Fruit fly (Drosophila melanogaster) whole organism, embryonic: ENCODE measurements around the gene ohgt.

Source experiments
- CG10209 ChIP-seq: fragments of 200-800 bp; sonication (Bioruptor generic); optimal IDR thresholded peaks from 3 replicates; lab custom pipeline; 2017; ENCODE audit warnings: missing biosample characterization, mild to moderate bottlenecking, missing genetic modification characterization, missing genetic modification reagents
- CG10267 ChIP-seq: fragments of 200-800 bp; sonication (Bioruptor generic); optimal IDR thresholded peaks from 2 replicates; lab custom pipeline; 2018; ENCODE audit warnings: missing biosample characterization, mild to moderate bottlenecking, missing genetic modification characterization, moderate library complexity
- CG10565 ChIP-seq: fragments of 200-800 bp; sonication (Bioruptor generic); optimal IDR thresholded peaks from 3 replicates; lab custom pipeline; 2016; ENCODE audit warnings: missing biosample characterization, mild to moderate bottlenecking, missing genetic modification characterization
- CG10979 ChIP-seq: fragments of 200-800 bp; sonication (Bioruptor generic); optimal IDR thresholded peaks from 2 replicates; lab custom pipeline; 2018; ENCODE audit warnings: missing biosample characterization, mild to moderate bottlenecking, missing genetic modification characterization, moderate library complexity
- CG11247 ChIP-seq: fragments of 200-800 bp; sonication (Bioruptor generic); IDR thresholded peaks from 2 replicates; pipeline ENCODE4 v1.3.6; 2022; ENCODE audit warnings: missing biosample characterization, missing genetic modification characterization
- CG12071 ChIP-seq: fragments of 200-800 bp; sonication (Bioruptor generic); optimal IDR thresholded peaks from 3 replicates; lab custom pipeline; 2018; ENCODE audit warnings: missing biosample characterization, mild to moderate bottlenecking, missing genetic modification characterization
- CG13296 ChIP-seq: fragments of 200-800 bp; sonication (Bioruptor generic); optimal IDR thresholded peaks from 3 replicates; lab custom pipeline; 2018; ENCODE audit warnings: missing biosample characterization, mild to moderate bottlenecking, missing genetic modification characterization
- CG13775 ChIP-seq: fragments of 200-800 bp; sonication (Bioruptor generic); optimal IDR thresholded peaks from 3 replicates; lab custom pipeline; 2017; ENCODE audit warnings: missing biosample characterization, mild to moderate bottlenecking, missing genetic modification characterization
- CG14860 ChIP-seq: fragments of 200-800 bp; sonication (Bioruptor generic); IDR thresholded peaks from 3 replicates; pipeline ENCODE4 v1.3.6; 2022; ENCODE audit warnings: missing biosample characterization, missing genetic modification characterization; ENCODE audit not compliant: partially characterized antibody
- CG17829 ChIP-seq: fragments of 200-800 bp; optimal IDR thresholded peaks from 2 replicates; lab custom pipeline; 2019; ENCODE audit warnings: missing biosample characterization, mild to moderate bottlenecking, missing genetic modification characterization, moderate library complexity
- CG18599 ChIP-seq: fragments of 200-800 bp; sonication (Bioruptor generic); optimal IDR thresholded peaks from 3 replicates; lab custom pipeline; 2017; ENCODE audit warnings: missing biosample characterization, missing genetic modification characterization, mild to moderate bottlenecking, moderate library complexity, missing genetic modification reagents
- CG2129 ChIP-seq: fragments of 200-800 bp; sonication (Bioruptor generic); IDR thresholded peaks from 2 replicates; pipeline ENCODE4 v1.3.6; 2022; ENCODE audit warnings: missing biosample characterization, missing genetic modification characterization; ENCODE audit not compliant: partially characterized antibody
- CG2889 ChIP-seq: fragments of 200-800 bp; sonication (Bioruptor generic); IDR thresholded peaks from 3 replicates; pipeline ENCODE4 v1.3.6; 2022; ENCODE audit warnings: missing biosample characterization, missing genetic modification characterization
- CG33213 ChIP-seq: fragments of 200-800 bp; sonication (Bioruptor generic); optimal IDR thresholded peaks from 3 replicates; lab custom pipeline; 2016; ENCODE audit warnings: missing biosample characterization, missing genetic modification characterization
- CG4730 ChIP-seq: fragments of 200-800 bp; sonication (Bioruptor generic); IDR thresholded peaks from 2 replicates; pipeline ENCODE4 v1.3.6; 2022; ENCODE audit warnings: missing biosample characterization, missing genetic modification characterization
- CG5180 ChIP-seq: fragments of 200-800 bp; sonication (Bioruptor generic); optimal IDR thresholded peaks from 3 replicates; lab custom pipeline; 2017; ENCODE audit warnings: missing biosample characterization, missing genetic modification characterization, mild to moderate bottlenecking, moderate library complexity, missing genetic modification reagents
- CG5953 ChIP-seq: fragments of 200-800 bp; sonication (Bioruptor generic); IDR thresholded peaks from 2 replicates; pipeline ENCODE4 v1.3.6; 2022; ENCODE audit warnings: missing biosample characterization, missing genetic modification characterization
- CG6689 ChIP-seq: fragments of 200-800 bp; sonication (Bioruptor generic); IDR thresholded peaks from 2 replicates; pipeline ENCODE4 v1.3.6; 2022; ENCODE audit warnings: missing biosample characterization, missing genetic modification characterization
- CG6791 ChIP-seq: fragments of 200-800 bp; sonication (Bioruptor generic); IDR thresholded peaks from 3 replicates; pipeline ENCODE4 v1.3.6; 2022; ENCODE audit warnings: missing biosample characterization, missing genetic modification characterization; ENCODE audit not compliant: partially characterized antibody
- Dll ChIP-seq: fragments of 200-800 bp; sonication (Bioruptor generic); IDR thresholded peaks from 4 replicates; pipeline ENCODE4 v1.3.6; 2022; ENCODE audit warnings: missing biosample characterization, missing genetic modification characterization; ENCODE audit not compliant: partially characterized antibody
- Dref ChIP-seq: fragments of 200-800 bp; sonication (Bioruptor generic); IDR thresholded peaks from 2 replicates; pipeline ENCODE4 v1.3.6; 2022; ENCODE audit warnings: missing biosample characterization, missing genetic modification characterization
- Eip74EF ChIP-seq, 2 experiments: fragments of 200-800 bp in 1 of 2; fragments of >200 bp in 1 of 2; sonication (Bioruptor generic) in 1 of 2; optimal IDR thresholded peaks; 2 replicates each; lab custom pipeline; 2017 to 2019; ENCODE audit warnings: missing biosample characterization in 2 of 2, missing genetic modification characterization in 2 of 2, mild to moderate bottlenecking in 1 of 2, moderate library complexity in 1 of 2
- Fer1 ChIP-seq: fragments of 200-800 bp; sonication (Bioruptor generic); optimal IDR thresholded peaks from 2 replicates; lab custom pipeline; 2017; ENCODE audit warnings: missing biosample characterization, mild to moderate bottlenecking, missing genetic modification characterization
- HLH3B ChIP-seq: fragments of 200-800 bp; sonication (Bioruptor generic); IDR thresholded peaks from 2 replicates; pipeline ENCODE4 v1.3.6; 2022; ENCODE audit warnings: missing biosample characterization, missing genetic modification characterization
- Nf-YB ChIP-seq: fragments of 200-800 bp; sonication (Bioruptor generic); optimal IDR thresholded peaks from 3 replicates; lab custom pipeline; 2019; ENCODE audit warnings: missing biosample characterization, mild to moderate bottlenecking, missing genetic modification characterization, moderate library complexity
- Six4 ChIP-seq: fragments of 200-800 bp; sonication (Bioruptor generic); optimal IDR thresholded peaks from 2 replicates; lab custom pipeline; 2016; ENCODE audit warnings: missing biosample characterization, missing genetic modification characterization
- Stat92E ChIP-seq, 3 experiments: fragments of >200 bp in 2 of 3; fragments of 200-800 bp in 1 of 3; sonication (Bioruptor generic) in 1 of 3; optimal IDR thresholded peaks; 2 replicates each; lab custom pipeline; 2017 to 2019; ENCODE audit warnings: missing biosample characterization in 3 of 3, missing genetic modification characterization in 3 of 3, mild to moderate bottlenecking in 1 of 3, moderate library complexity in 1 of 3
- dimm ChIP-seq: fragments of 200-800 bp; sonication (Bioruptor generic); IDR thresholded peaks from 2 replicates; pipeline ENCODE4 v1.3.6; 2022; ENCODE audit warnings: missing biosample characterization, missing genetic modification characterization
- fd102C ChIP-seq: fragments of 200-800 bp; sonication (Bioruptor generic); optimal IDR thresholded peaks from 2 replicates; lab custom pipeline; 2018; ENCODE audit warnings: missing biosample characterization, mild to moderate bottlenecking, missing genetic modification characterization, moderate library complexity
- gcm2 ChIP-seq: fragments of 200-800 bp; sonication (Bioruptor generic); optimal IDR thresholded peaks from 2 replicates; lab custom pipeline; 2016; ENCODE audit warnings: missing biosample characterization, missing genetic modification characterization
- grn ChIP-seq: fragments of 200-800 bp; sonication (Bioruptor generic); optimal IDR thresholded peaks from 3 replicates; lab custom pipeline; 2017; ENCODE audit warnings: missing biosample characterization, missing genetic modification characterization
- insv ChIP-seq, 2 experiments: fragments of 200-800 bp; sonication (Bioruptor generic); optimal IDR thresholded peaks; 3 replicates each; lab custom pipeline; 2016 to 2018; ENCODE audit warnings: missing biosample characterization in 2 of 2, missing genetic modification characterization in 2 of 2
- jigr1 ChIP-seq: fragments of 200-800 bp; sonication (Bioruptor generic); IDR thresholded peaks from 3 replicates; pipeline ENCODE4 v1.3.6; 2022; ENCODE audit warnings: missing biosample characterization, missing genetic modification characterization
- kni ChIP-seq: fragments of 200-800 bp; sonication (Bioruptor generic); optimal IDR thresholded peaks from 3 replicates; lab custom pipeline; 2017; ENCODE audit warnings: mild to moderate bottlenecking, missing biosample characterization, missing genetic modification reagents, missing genetic modification characterization
- knrl ChIP-seq: fragments of 200-800 bp; sonication (Bioruptor generic); IDR thresholded peaks from 3 replicates; pipeline ENCODE4 v1.3.6; 2022; ENCODE audit warnings: missing biosample characterization, missing genetic modification characterization; ENCODE audit not compliant: partially characterized antibody
- lbe ChIP-seq: fragments of 200-800 bp; sonication (Bioruptor generic); optimal IDR thresholded peaks from 2 replicates; lab custom pipeline; 2016; ENCODE audit warnings: missing biosample characterization, mild to moderate bottlenecking, missing genetic modification characterization
- lov ChIP-seq, 2 experiments: fragments of 200-800 bp in 1 of 2; fragments of >200 bp in 1 of 2; sonication (Bioruptor generic) in 1 of 2; IDR thresholded peaks in 1 of 2; optimal IDR thresholded peaks in 1 of 2; 2 replicates in 1 of 2; 3 replicates in 1 of 2; pipeline versions ENCODE4 v1.3.6 to Lab custom; 2017 to 2022; ENCODE audit warnings: missing biosample characterization in 1 of 2, missing genetic modification characterization in 1 of 2
- nau ChIP-seq: fragments of 200-800 bp; sonication (Bioruptor generic); optimal IDR thresholded peaks from 3 replicates; lab custom pipeline; 2017; ENCODE audit warnings: missing biosample characterization, mild to moderate bottlenecking, missing genetic modification characterization, missing genetic modification reagents
- nmo ChIP-seq: fragments of 200-800 bp; sonication (Bioruptor generic); optimal IDR thresholded peaks from 2 replicates; lab custom pipeline; 2018; ENCODE audit warnings: missing biosample characterization, mild to moderate bottlenecking, missing genetic modification characterization, moderate library complexity
- pho ChIP-seq: fragments of 200-800 bp; sonication (Bioruptor generic); optimal IDR thresholded peaks from 2 replicates; lab custom pipeline; 2016; ENCODE audit warnings: missing biosample characterization, missing genetic modification characterization
- ro ChIP-seq: fragments of 200-800 bp; sonication (Bioruptor generic); IDR thresholded peaks from 2 replicates; pipeline ENCODE4 v1.3.6; 2022; ENCODE audit warnings: missing biosample characterization, missing genetic modification characterization
- sd ChIP-seq: fragments of 200-800 bp; sonication (Bioruptor generic); optimal IDR thresholded peaks from 3 replicates; lab custom pipeline; 2018; ENCODE audit warnings: missing biosample characterization, mild to moderate bottlenecking, missing genetic modification characterization, moderate library complexity
- tgo ChIP-seq: fragments of 200-800 bp; sonication (Bioruptor generic); IDR thresholded peaks from 3 replicates; pipeline ENCODE4 v1.3.6; 2022; ENCODE audit warnings: missing biosample characterization, missing genetic modification characterization
- tin ChIP-seq: fragments of 200-800 bp; sonication (Bioruptor generic); optimal IDR thresholded peaks from 3 replicates; lab custom pipeline; 2016; ENCODE audit warnings: missing biosample characterization, missing genetic modification characterization
- tll ChIP-seq, 2 experiments: fragments of 200-800 bp in 1 of 2; fragments of >200 bp in 1 of 2; sonication (Bioruptor generic) in 1 of 2; optimal IDR thresholded peaks; 2 replicates each; lab custom pipeline; 2017 to 2019; ENCODE audit warnings: missing biosample characterization in 2 of 2, missing genetic modification characterization in 2 of 2, mild to moderate bottlenecking in 1 of 2, moderate library complexity in 1 of 2
- usp ChIP-seq: fragments of >200 bp; optimal IDR thresholded peaks from 2 replicates; lab custom pipeline; 2017; ENCODE audit warnings: missing biosample characterization, missing genetic modification characterization
- zfh2 ChIP-seq: fragments of 200-800 bp; sonication (Bioruptor generic); optimal IDR thresholded peaks from 2 replicates; lab custom pipeline; 2016; ENCODE audit warnings: missing biosample characterization, missing genetic modification characterization

ohgt gene

DNA sequence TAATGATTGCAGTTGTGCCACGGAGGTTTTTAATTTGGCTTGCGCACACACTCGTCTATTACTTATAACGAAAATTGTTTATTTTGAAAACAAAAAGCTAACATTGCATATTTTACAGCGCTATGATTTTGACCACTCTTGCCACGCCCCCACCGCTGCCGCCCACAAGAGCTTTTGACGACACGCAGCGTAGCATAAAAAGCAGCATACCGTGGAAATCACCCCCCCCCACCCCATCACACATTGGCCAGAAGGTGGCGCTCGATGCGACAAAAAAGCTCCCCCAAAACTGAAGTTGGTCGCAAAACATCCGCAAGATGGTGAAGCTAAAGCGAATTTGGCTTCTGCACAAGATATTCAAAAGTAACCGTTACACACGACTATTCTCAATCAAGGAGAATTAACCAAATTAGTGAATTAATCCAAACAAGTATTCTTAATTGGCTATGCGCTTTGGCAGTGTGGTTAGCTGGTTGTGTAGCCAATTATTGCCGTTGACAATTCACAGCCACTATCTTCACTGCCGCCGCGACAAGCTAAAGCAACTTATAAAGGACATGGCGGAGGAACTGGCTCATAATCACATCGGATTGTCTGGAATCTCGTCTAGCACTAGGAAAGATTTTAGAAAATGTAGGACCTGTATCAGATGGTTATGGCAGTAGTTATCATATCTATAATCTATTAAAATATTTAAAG is 51.6 kb downstream of the ohgt start (continued):
- TF ChIP-seq insv (GFP tag; optimal IDR thresholded peaks at IDR 0.05; lab: Kevin White, UChicago) (no peak), tgo (GFP tag; lab: Robert Waterston, UW) (peak; percentile 43; the same call in 1 of the 3 replicates), lbe (GFP tag; lab: Kevin White, UChicago) (no peak), CG10565 (GFP tag; lab: Kevin White, UChicago) (no peak), Stat92E (GFP tag; optimal IDR thresholded peaks at IDR 0.05; lab: Kevin White, UChicago) (no peak), fd102C (GFP tag; lab: Kevin White, UChicago) (no peak), knrl (no peak; the same call in 2 of the 3 replicates), CG10979 (no peak), CG11247 (GFP tag; lab: Robert Waterston, UW) (peak; percentile 64), tll (GFP tag; optimal IDR thresholded peaks at IDR 0.05; lab: Kevin White, UChicago) (no peak), dimm (GFP tag; lab: Robert Waterston, UW) (no peak), CG2129 (GFP tag; lab: Robert Waterston, UW) (no peak), HLH3B (GFP tag; lab: Robert Waterston, UW) (peak; percentile 65), gcm2 (no peak), grn (GFP tag; lab: Kevin White, UChicago) (no peak), CG4730 (0 out of 2 replicates have a peak, but pooled peaks have one; percentile 18), Dref (no peak), tin (GFP tag; lab: Kevin White, UChicago) (peak; percentile 52), kni (no peak), Six4 (GFP tag; lab: Kevin White, UChicago) (peak; percentile 33), CG10209 (GFP tag; lab: Kevin White, UChicago) (peak; percentile 8), CG5953 (GFP tag; lab: Robert Waterston, UW) (peak; percentile 38; the same call in 1 of the 2 replicates), Dll (GFP tag; lab: Robert Waterston, UW) (no peak), CG13775 (GFP tag; lab: Kevin White, UChicago) (peak; percentile 16), CG2889 (GFP tag; lab: Robert Waterston, UW) (no peak), Eip74EF (GFP tag; optimal IDR thresholded peaks at IDR 0.05; lab: Kevin White, UChicago) (no peak), CG6689 (GFP tag; lab: Robert Waterston, UW) (no peak), jigr1 (no peak), CG10267 (tag; lab: Kevin White, UChicago) (no peak), ro (GFP tag; lab: Robert Waterston, UW) (no peak), lov (optimal IDR thresholded peaks at IDR 0.05; lab: Kevin White, UChicago) (no peak), lov (GFP tag; IDR thresholded peaks at IDR 0.05; lab: Robert Waterston, UW) (no peak), usp (no peak), CG33213 (GFP tag; lab: Kevin White, UChicago) (no peak), CG13296 (GFP tag; lab: Kevin White, UChicago) (no peak), CG17829 (tag; lab: Kevin White, UChicago) (peak; percentile 25), CG12071 (GFP tag; lab: Kevin White, UChicago) (peak; percentile 36), CG6791 (GFP tag; lab: Robert Waterston, UW) (no peak), nmo (GFP tag; lab: Kevin White, UChicago) (peak; percentile 10), pho (GFP tag; lab: Kevin White, UChicago) (no peak), CG14860 (no peak), CG18599 (GFP tag; lab: Kevin White, UChicago) (peak; percentile 53), Nf-YB (GFP tag; lab: Kevin White, UChicago) (no peak), nau (GFP tag; lab: Kevin White, UChicago) (peak; percentile 18), sd (tag; lab: Kevin White, UChicago) (peak; percentile 66), Fer1 (GFP tag; lab: Kevin White, UChicago) (peak; percentile 65), zfh2 (GFP tag; lab: Kevin White, UChicago) (no peak), CG5180 (GFP tag; lab: Kevin White, UChicago) (no peak)
